Fruit fly (Drosophila melanogaster): ENCODE data around the gene AIF.

AIF gene

dm6 chr2L:2198613-2199432 is 47.3 kb downstream of the AIF start (continued):
- TF ChIP-seq Myb (GFP tag; optimal IDR thresholded peaks at IDR 0.05) (peak; percentile 60), lab (GFP tag; optimal IDR thresholded peaks at IDR 0.05) (peak; percentile 87), CG43689 (GFP tag; IDR thresholded peaks at IDR 0.05) (no peak), CG1529 (GFP tag; optimal IDR thresholded peaks at IDR 0.05) (peak; percentile 85), Hr3 (GFP tag; optimal IDR thresholded peaks at IDR 0.05) (peak; percentile 89), CG16815 (GFP tag; optimal IDR thresholded peaks at IDR 0.05) (peak; percentile 82), CG12769 (tag; optimal IDR thresholded peaks at IDR 0.05) (peak; percentile 96), CG7372 (GFP tag; IDR thresholded peaks at IDR 0.05) (no peak), danr (GFP tag; IDR thresholded peaks at IDR 0.05) (no peak), E2f1 (GFP tag; IDR thresholded peaks at IDR 0.05) (no peak), CG17802 (tag; optimal IDR thresholded peaks at IDR 0.05) (peak; percentile 77), gfzf (GFP tag; optimal IDR thresholded peaks at IDR 0.05) (no peak), nau (GFP tag; optimal IDR thresholded peaks at IDR 0.05) (peak; percentile 74), lola (GFP tag; optimal IDR thresholded peaks at IDR 0.05) (peak in 1 of 3 experiments; percentile 83), CG9932 (GFP tag; IDR thresholded peaks at IDR 0.05) (no peak), CG3281 (GFP tag; optimal IDR thresholded peaks at IDR 0.05) (peak; percentile 80), nom (GFP tag; optimal IDR thresholded peaks at IDR 0.05) (peak; percentile 81), Ptx1 (GFP tag; IDR thresholded peaks at IDR 0.05) (no peak), p53 (GFP tag; optimal IDR thresholded peaks at IDR 0.05) (peak; percentile 20), Bteb2 (GFP tag; optimal IDR thresholded peaks at IDR 0.05) (peak; percentile 78), CG11398 (GFP tag; optimal IDR thresholded peaks at IDR 0.05) (peak; percentile 83), CG2678 (tag; optimal IDR thresholded peaks at IDR 0.05) (peak; percentile 89), CG11456 (GFP tag; IDR thresholded peaks at IDR 0.05) (no peak), Antp (GFP tag; optimal IDR thresholded peaks at IDR 0.05) (peak; percentile 88), CG11504 (tag; optimal IDR thresholded peaks at IDR 0.05) (peak; percentile 91), psq (GFP tag; optimal IDR thresholded peaks at IDR 0.05) (peak; percentile 66), CG18476 (GFP tag; optimal IDR thresholded peaks at IDR 0.05) (peak; percentile 83), corto (GFP tag; optimal IDR thresholded peaks at IDR 0.05) (peak; percentile 96), wek (GFP tag; optimal IDR thresholded peaks at IDR 0.05) (peak; percentile 32), eyg (GFP tag; optimal IDR thresholded peaks at IDR 0.05) (peak; percentile 80), sim (GFP tag; IDR thresholded peaks at IDR 0.05) (no peak), zfh2 (GFP tag; optimal IDR thresholded peaks at IDR 0.05) (peak; percentile 68), tx (GFP tag; optimal IDR thresholded peaks at IDR 0.05) (peak; percentile 80), Med (GFP tag) (peak; percentile 98), B-H1 (GFP tag; IDR thresholded peaks at IDR 0.05) (no peak), scrt (GFP tag; optimal IDR thresholded peaks at IDR 0.05) (peak; percentile 75), GATAe (GFP tag; conservative IDR thresholded peaks at IDR 0.05) (no peak), CG34422 (GFP tag; IDR thresholded peaks at IDR 0.05) (no peak), CG2889 (GFP tag; IDR thresholded peaks at IDR 0.05) (no peak), Tbp (GFP tag; optimal IDR thresholded peaks at IDR 0.05) (no peak), bsh (GFP tag; optimal IDR thresholded peaks at IDR 0.05) (peak; percentile 96 to 97), fru (optimal IDR thresholded peaks at IDR 0.05) (no peak), CG34376 (GFP tag; optimal IDR thresholded peaks at IDR 0.05) (peak; percentile 71), CG2116 (GFP tag; optimal IDR thresholded peaks at IDR 0.05) (peak; percentile 53), CG6791 (GFP tag; IDR thresholded peaks at IDR 0.05; ENCODE audit: partially characterized antibody) (no peak), CrebB (tag; optimal IDR thresholded peaks at IDR 0.05) (peak; percentile 78), CG17568 (GFP tag; optimal IDR thresholded peaks at IDR 0.05) (peak; percentile 77), sima (GFP tag; optimal IDR thresholded peaks at IDR 0.05) (peak; percentile 28), Lpt (GFP tag; optimal IDR thresholded peaks at IDR 0.05) (no peak)
